Worm (Caenorhabditis elegans) whole organism, late embryonic: ENCODE measurements around the gene C38D4.7.

Experiments
- ama-1 ChIP-seq: fragments of 150-350 bp; optimal IDR thresholded peaks from 2 replicates; lab custom pipeline; 2014
- ceh-30 ChIP-seq: fragments of 150-350 bp; optimal IDR thresholded peaks from 2 replicates; lab custom pipeline; 2014; ENCODE audit warnings: missing biosample characterization, missing genetic modification characterization
- dmd-4 ChIP-seq: sonication (generic microtip); optimal IDR thresholded peaks from 2 replicates; lab custom pipeline; 2016; ENCODE audit warnings: borderline replicate concordance, missing genetic modification characterization, missing compliant biosample characterization
- dve-1 ChIP-seq: sonication (generic microtip); optimal IDR thresholded peaks from 2 replicates; lab custom pipeline; 2017; ENCODE audit warnings: antibody characterized with exemption, mild to moderate bottlenecking, missing genetic modification characterization, missing compliant biosample characterization
- nfya-1 ChIP-seq: sonication (generic microtip); optimal IDR thresholded peaks from 2 replicates; lab custom pipeline; 2017; ENCODE audit warnings: missing genetic modification characterization, mild to moderate bottlenecking, missing compliant biosample characterization, antibody characterized with exemption, moderate library complexity
- pha-2 ChIP-seq: sonication (generic microtip); optimal IDR thresholded peaks from 2 replicates; lab custom pipeline; 2017; ENCODE audit warnings: mild to moderate bottlenecking, missing genetic modification characterization, missing compliant biosample characterization
- pha-4 ChIP-seq: fragments of 150-350 bp; optimal IDR thresholded peaks from 2 replicates; lab custom pipeline; 2018; ENCODE audit warnings: missing biosample characterization, missing genetic modification reagents, missing genetic modification characterization
- sox-4 ChIP-seq: sonication (generic microtip); optimal IDR thresholded peaks from 2 replicates; lab custom pipeline; 2017; ENCODE audit warnings: mild to moderate bottlenecking, missing genetic modification characterization, inconsistent platforms, missing compliant biosample characterization
- unc-42 ChIP-seq: sonication (generic microtip); optimal IDR thresholded peaks from 2 replicates; lab custom pipeline; 2016; ENCODE audit warnings: missing genotype, missing genetic modification characterization, missing compliant biosample characterization

DNA sequence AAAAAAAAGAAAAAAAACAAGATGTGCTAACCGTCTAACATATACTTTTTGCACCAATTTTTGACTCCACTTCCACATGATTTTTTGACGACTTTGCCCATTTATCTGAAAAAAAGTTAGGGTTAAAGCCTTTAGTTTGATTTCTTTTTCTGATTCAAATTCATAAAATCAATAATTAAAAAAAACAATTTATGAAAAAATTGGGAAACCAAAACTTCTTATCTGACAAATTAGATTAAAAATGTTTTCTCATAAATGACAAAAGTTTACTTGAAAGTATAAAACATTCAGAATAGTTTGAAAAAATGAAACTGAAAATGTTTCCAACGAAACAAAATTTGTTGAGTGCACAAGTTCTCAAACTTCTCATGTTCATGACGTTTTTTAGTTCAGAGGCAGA, 8.7 kb upstream of the C38D4.7 start, which contains the start of gene F26A1.7:
- TF ChIP-seq dmd-4 (tag; lab: Kevin White, UChicago), result no peak
- no peak for TF ChIP-seq sox-4 (tag; lab: Kevin White, UChicago)
- TF ChIP-seq ceh-30 (tag; lab: Kevin White, UChicago), result no peak
- TF ChIP-seq pha-4 (tag; lab: Kevin White, UChicago), result no peak
- TF ChIP-seq unc-42 (tag; lab: Kevin White, UChicago), result no peak
- TF ChIP-seq nfya-1 (tag; lab: Kevin White, UChicago), result no peak
- no peak for TF ChIP-seq dve-1
- no peak for TF ChIP-seq ama-1
- no peak for TF ChIP-seq pha-2 (tag; lab: Kevin White, UChicago)
